Worm (Caenorhabditis elegans): ENCODE results near the gene F39B3.7.

DNA sequence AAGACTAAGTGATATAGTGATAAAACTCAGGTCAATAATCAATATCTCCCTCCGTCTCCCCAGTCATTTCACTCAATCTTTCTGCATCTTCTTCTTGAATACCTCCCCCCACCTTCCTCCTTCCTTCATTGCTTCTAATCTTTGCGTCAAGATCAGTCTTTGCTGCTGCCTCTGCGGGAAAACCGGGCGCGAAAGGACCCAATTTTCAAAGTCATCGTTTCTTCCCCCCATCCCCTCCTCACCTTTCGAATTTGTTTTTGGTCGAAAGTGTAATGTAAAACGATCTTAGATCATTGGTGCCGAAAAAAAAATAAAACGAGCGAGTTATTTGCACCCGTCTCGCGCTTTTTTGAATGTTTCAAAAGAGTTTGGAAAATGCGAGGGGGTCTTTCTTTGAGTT is 50.3 kb downstream of the F39B3.7 start:
- TF ChIP-seq gei-8 (GFP tag; optimal IDR thresholded peaks at IDR 0.05) (no peak), lin-38 (GFP tag; IDR thresholded peaks at IDR 0.05) (no peak), lin-13 (GFP tag; optimal IDR thresholded peaks at IDR 0.05) (no peak), lsy-2 (tag; optimal IDR thresholded peaks at IDR 0.05) (peak in 1 of 2 experiments; percentile 2), unc-130 (GFP tag; optimal IDR thresholded peaks at IDR 0.05) (no peak), pqm-1 (tag; optimal IDR thresholded peaks at IDR 0.05) (no peak), unc-39 (tag; optimal IDR thresholded peaks at IDR 0.05) (no peak)

Measured in whole organism, L4 larva.